Fruit fly (Drosophila melanogaster) whole organism, embryonic: ENCODE data around the gene CG34148.

Experiments used
- Antp ChIP-seq: fragments of 200-800 bp; sonication (Bioruptor generic); optimal IDR thresholded peaks from 3 replicates; lab custom pipeline; 2016; ENCODE audit warnings: missing biosample characterization, missing genetic modification characterization
- B-H1 ChIP-seq: fragments of 200-800 bp; sonication (Bioruptor generic); IDR thresholded peaks from 3 replicates; pipeline ENCODE4 v1.3.6; 2022; ENCODE audit warnings: missing biosample characterization, missing genetic modification characterization
- CG11560 ChIP-seq: fragments of 200-800 bp; sonication (Bioruptor generic); IDR thresholded peaks from 3 replicates; pipeline ENCODE4 v1.3.6; 2022; ENCODE audit warnings: missing biosample characterization, missing genetic modification characterization
- CG11723 ChIP-seq: fragments of 200-800 bp; sonication (Bioruptor generic); optimal IDR thresholded peaks from 2 replicates; lab custom pipeline; 2017; ENCODE audit warnings: missing biosample characterization, mild to moderate bottlenecking, missing genetic modification characterization
- CG1233 ChIP-seq: fragments of 200-800 bp; sonication (Bioruptor generic); optimal IDR thresholded peaks from 4 replicates; lab custom pipeline; 2018; ENCODE audit warnings: missing biosample characterization, mild to moderate bottlenecking, missing genetic modification characterization
- CG12769 ChIP-seq: fragments of 200-800 bp; sonication (Bioruptor generic); optimal IDR thresholded peaks from 2 replicates; lab custom pipeline; 2019; ENCODE audit warnings: missing biosample characterization, mild to moderate bottlenecking, missing genetic modification characterization, moderate library complexity
- CG15696 ChIP-seq: fragments of 200-800 bp; sonication (Bioruptor generic); optimal IDR thresholded peaks from 2 replicates; lab custom pipeline; 2019; ENCODE audit warnings: missing biosample characterization, mild to moderate bottlenecking, missing genetic modification characterization, moderate library complexity
- CG17568 ChIP-seq: fragments of 200-800 bp; sonication (Bioruptor generic); optimal IDR thresholded peaks from 2 replicates; lab custom pipeline; 2018; ENCODE audit warnings: missing biosample characterization, mild to moderate bottlenecking, missing genetic modification characterization, moderate library complexity
- CG2116 ChIP-seq: fragments of 200-800 bp; sonication (Bioruptor generic); optimal IDR thresholded peaks from 3 replicates; lab custom pipeline; 2018; ENCODE audit warnings: missing biosample characterization, mild to moderate bottlenecking, missing genetic modification characterization
- CG34422 ChIP-seq: fragments of 200-800 bp; sonication (Bioruptor generic); IDR thresholded peaks from 3 replicates; pipeline ENCODE4 v1.3.6; 2022; ENCODE audit warnings: missing biosample characterization, missing genetic modification characterization
- CG3995 ChIP-seq: fragments of 200-800 bp; sonication (Bioruptor generic); optimal IDR thresholded peaks from 3 replicates; lab custom pipeline; 2016; ENCODE audit warnings: missing biosample characterization, missing genetic modification characterization
- CG5245 ChIP-seq: fragments of 200-800 bp; sonication (Bioruptor generic); optimal IDR thresholded peaks from 3 replicates; lab custom pipeline; 2016; ENCODE audit warnings: missing biosample characterization, missing genetic modification characterization
- CG6654 ChIP-seq: fragments of 200-800 bp; sonication (Bioruptor generic); optimal IDR thresholded peaks from 2 replicates; lab custom pipeline; 2017; ENCODE audit warnings: missing biosample characterization, mild to moderate bottlenecking, missing genetic modification characterization
- CG6765 ChIP-seq: fragments of 200-800 bp; sonication (Bioruptor generic); optimal IDR thresholded peaks from 3 replicates; lab custom pipeline; 2017; ENCODE audit warnings: missing biosample characterization, mild to moderate bottlenecking, missing genetic modification characterization
- CG6854 ChIP-seq: fragments of 200-800 bp; sonication (Bioruptor generic); optimal IDR thresholded peaks from 3 replicates; lab custom pipeline; 2017; ENCODE audit warnings: missing biosample characterization, mild to moderate bottlenecking, missing genetic modification characterization
- CG7786 ChIP-seq: fragments of 200-800 bp; sonication (Bioruptor generic); optimal IDR thresholded peaks from 2 replicates; lab custom pipeline; 2016; ENCODE audit warnings: missing biosample characterization, missing genetic modification characterization
- CG8281 ChIP-seq: fragments of 200-800 bp; sonication (Bioruptor generic); optimal IDR thresholded peaks from 2 replicates; lab custom pipeline; 2018; ENCODE audit warnings: missing biosample characterization, mild to moderate bottlenecking, missing genetic modification characterization, moderate library complexity
- CG8924 ChIP-seq: fragments of 200-800 bp; optimal IDR thresholded peaks from 3 replicates; lab custom pipeline; 2019; ENCODE audit warnings: missing biosample characterization, mild to moderate bottlenecking, missing genetic modification characterization, moderate library complexity
- CG9437 ChIP-seq: fragments of 200-800 bp; sonication (Bioruptor generic); optimal IDR thresholded peaks from 2 replicates; lab custom pipeline; 2018; ENCODE audit warnings: missing biosample characterization, mild to moderate bottlenecking, missing genetic modification characterization
- CG9876 ChIP-seq: fragments of 200-800 bp; sonication (Bioruptor generic); optimal IDR thresholded peaks from 2 replicates; lab custom pipeline; 2016; ENCODE audit warnings: missing biosample characterization, missing genetic modification characterization
- CG9932 ChIP-seq: fragments of 200-800 bp; sonication (Bioruptor generic); IDR thresholded peaks from 2 replicates; pipeline ENCODE4 v1.3.6; 2022; ENCODE audit warnings: missing biosample characterization, missing genetic modification characterization
- CTCF ChIP-seq: fragments of 200-800 bp; sonication (Bioruptor generic); optimal IDR thresholded peaks from 2 replicates; lab custom pipeline; 2017; ENCODE audit warnings: missing biosample characterization, mild to moderate bottlenecking, missing genetic modification characterization, moderate library complexity
- Chrac-16 ChIP-seq: fragments of 200-800 bp; sonication (Bioruptor generic); optimal IDR thresholded peaks from 3 replicates; lab custom pipeline; 2016; ENCODE audit warnings: missing biosample characterization, missing genetic modification characterization
- D19B ChIP-seq: fragments of 200-800 bp; sonication (Bioruptor generic); optimal IDR thresholded peaks from 2 replicates; lab custom pipeline; 2017; ENCODE audit warnings: missing biosample characterization, mild to moderate bottlenecking, missing genetic modification characterization
- E2f2 ChIP-seq: fragments of 200-800 bp; sonication (Bioruptor generic); IDR thresholded peaks from 2 replicates; pipeline ENCODE4 v1.3.6; 2022; ENCODE audit warnings: missing biosample characterization, missing genetic modification characterization
- Ets65A ChIP-seq: fragments of 200-800 bp; sonication (Bioruptor generic); peaks from one replicate; lab custom pipeline; 2016; ENCODE audit warnings: missing biosample characterization, missing genetic modification characterization
- Fer1 ChIP-seq: fragments of 200-800 bp; sonication (Bioruptor generic); optimal IDR thresholded peaks from 2 replicates; lab custom pipeline; 2017; ENCODE audit warnings: missing biosample characterization, mild to moderate bottlenecking, missing genetic modification characterization
- Hr3 ChIP-seq: fragments of 200-800 bp; sonication (Bioruptor generic); optimal IDR thresholded peaks from 3 replicates; lab custom pipeline; 2016; ENCODE audit warnings: missing biosample characterization, missing genetic modification characterization
- Lpt ChIP-seq: fragments of >200 bp; optimal IDR thresholded peaks from 2 replicates; lab custom pipeline; 2018; ENCODE audit warnings: missing biosample characterization, missing genetic modification characterization
- NC2α ChIP-seq: fragments of 200-800 bp; sonication (Bioruptor generic); optimal IDR thresholded peaks from 2 replicates; lab custom pipeline; 2016; ENCODE audit warnings: missing biosample characterization, missing genetic modification characterization
- Sox100B ChIP-seq: fragments of 200-800 bp; sonication (Bioruptor generic); optimal IDR thresholded peaks from 3 replicates; lab custom pipeline; 2018; ENCODE audit warnings: missing biosample characterization, mild to moderate bottlenecking, missing genetic modification characterization
- TFAM ChIP-seq: fragments of 200-800 bp; sonication (Bioruptor generic); optimal IDR thresholded peaks from 2 replicates; lab custom pipeline; 2017; ENCODE audit warnings: missing biosample characterization, missing genetic modification characterization, inconsistent platforms
- YL-1 ChIP-seq: fragments of 200-800 bp; sonication (Bioruptor generic); optimal IDR thresholded peaks from 3 replicates; lab custom pipeline; 2017; ENCODE audit warnings: missing biosample characterization, mild to moderate bottlenecking, missing genetic modification characterization
- bab2 ChIP-seq: fragments of 200-800 bp; sonication (Bioruptor generic); optimal IDR thresholded peaks from 2 replicates; lab custom pipeline; 2016; ENCODE audit warnings: missing biosample characterization, missing genetic modification characterization
- cg ChIP-seq: fragments of 200-800 bp; sonication (Bioruptor generic); optimal IDR thresholded peaks from 3 replicates; lab custom pipeline; 2019; ENCODE audit warnings: missing biosample characterization, mild to moderate bottlenecking, missing genetic modification characterization, moderate library complexity
- chm ChIP-seq: fragments of 200-800 bp; sonication (Bioruptor generic); IDR thresholded peaks from 2 replicates; pipeline ENCODE4 v1.3.6; 2022; ENCODE audit warnings: missing biosample characterization, missing genetic modification characterization
- h ChIP-seq: fragments of >200 bp; optimal IDR thresholded peaks from 2 replicates; lab custom pipeline; 2017
- her ChIP-seq: fragments of 200-800 bp; sonication (Bioruptor generic); optimal IDR thresholded peaks from 2 replicates; lab custom pipeline; 2016; ENCODE audit warnings: missing biosample characterization, missing genetic modification characterization
- hkb ChIP-seq, 2 experiments: fragments of 200-800 bp in 1 of 2; fragments of >200 bp in 1 of 2; sonication (Bioruptor generic) in 1 of 2; IDR thresholded peaks in 1 of 2; optimal IDR thresholded peaks in 1 of 2; 2 replicates each; pipeline versions ENCODE4 v1.3.6 to Lab custom; 2017 to 2022; ENCODE audit warnings: missing biosample characterization in 1 of 2, missing genetic modification characterization in 1 of 2
- lola ChIP-seq, 3 experiments: fragments of >200 bp in 2 of 3; fragments of 200-800 bp in 1 of 3; sonication (Bioruptor generic) in 1 of 3; optimal IDR thresholded peaks; 2 replicates each; lab custom pipeline; 2017 to 2019; ENCODE audit warnings: missing biosample characterization in 3 of 3, missing genetic modification characterization in 3 of 3, mild to moderate bottlenecking in 1 of 3, moderate library complexity in 1 of 3
- odd ChIP-seq: fragments of 200-800 bp; sonication (Bioruptor generic); optimal IDR thresholded peaks from 2 replicates; lab custom pipeline; 2017; ENCODE audit warnings: missing biosample characterization, mild to moderate bottlenecking, missing genetic modification characterization
- org-1 ChIP-seq: fragments of 200-800 bp; sonication (Bioruptor generic); optimal IDR thresholded peaks from 2 replicates; lab custom pipeline; 2017; ENCODE audit warnings: missing biosample characterization, missing genetic modification characterization
- psq ChIP-seq: fragments of 200-800 bp; sonication (Bioruptor generic); optimal IDR thresholded peaks from 2 replicates; lab custom pipeline; 2017; ENCODE audit warnings: missing biosample characterization, missing genetic modification characterization
- run ChIP-seq: fragments of 200-800 bp; sonication (Bioruptor generic); optimal IDR thresholded peaks from 3 replicates; lab custom pipeline; 2018; ENCODE audit warnings: missing biosample characterization, mild to moderate bottlenecking, missing genetic modification characterization
- sim ChIP-seq: fragments of 200-800 bp; sonication (Bioruptor generic); IDR thresholded peaks from 2 replicates; pipeline ENCODE4 v1.3.6; 2022; ENCODE audit warnings: missing biosample characterization, missing genetic modification characterization
- slou ChIP-seq: fragments of 200-800 bp; sonication (Bioruptor generic); optimal IDR thresholded peaks from 3 replicates; lab custom pipeline; 2016; ENCODE audit warnings: missing biosample characterization, missing genetic modification characterization
- sna ChIP-seq: fragments of 200-800 bp; sonication (Bioruptor generic); IDR thresholded peaks from 2 replicates; pipeline ENCODE4 v1.3.6; 2022; ENCODE audit warnings: missing biosample characterization, missing genetic modification characterization; ENCODE audit not compliant: partially characterized antibody
- sug ChIP-seq: fragments of 200-800 bp; optimal IDR thresholded peaks from 2 replicates; lab custom pipeline; 2019; ENCODE audit warnings: missing biosample characterization, mild to moderate bottlenecking, missing genetic modification characterization, moderate library complexity
- tup ChIP-seq: fragments of 200-800 bp; sonication (Bioruptor generic); optimal IDR thresholded peaks from 2 replicates; lab custom pipeline; 2016; ENCODE audit warnings: missing biosample characterization, mild to moderate bottlenecking, missing genetic modification characterization, moderate library complexity
- unpg ChIP-seq: fragments of 200-800 bp; sonication (Bioruptor generic); optimal IDR thresholded peaks from 3 replicates; lab custom pipeline; 2018; ENCODE audit warnings: missing biosample characterization, mild to moderate bottlenecking, missing genetic modification characterization, moderate library complexity
- wdn ChIP-seq: fragments of 200-800 bp; sonication (Bioruptor generic); IDR thresholded peaks from 2 replicates; pipeline ENCODE4 v1.3.6; 2022; ENCODE audit warnings: missing biosample characterization, missing genetic modification characterization

The CG34148 gene

dm6 chr3R:21862137-21862850 lies 16.2 kb downstream of the CG34148 start (continued):
- peak; percentile 72 for TF ChIP-seq Chrac-16 (GFP tag; lab: Kevin White, UChicago)
- TF ChIP-seq E2f2 (GFP tag; lab: Robert Waterston, UW): peak; percentile 48; the same call in 1 of the 2 replicates
- no peak for TF ChIP-seq psq (GFP tag; lab: Kevin White, UChicago)
- TF ChIP-seq odd (GFP tag; lab: Kevin White, UChicago): peak; percentile 68
- TF ChIP-seq NC2α (GFP tag; lab: Kevin White, UChicago): no peak
- no peak for TF ChIP-seq cg (GFP tag; lab: Kevin White, UChicago)
- no peak for TF ChIP-seq CG8281
- TF ChIP-seq D19B (GFP tag; lab: Kevin White, UChicago): no peak
- no peak for TF ChIP-seq h
- no peak for TF ChIP-seq CG11560 (tag; lab: Robert Waterston, UW)
- TF ChIP-seq wdn (GFP tag; lab: Robert Waterston, UW): no peak
- TF ChIP-seq CG3995: no peak
- peak; percentile 95 for TF ChIP-seq unpg (GFP tag; lab: Kevin White, UChicago)
- peak; percentile 41 for TF ChIP-seq CG2116
- no peak; the same call in 1 of the 2 replicates for TF ChIP-seq chm (GFP tag; lab: Robert Waterston, UW)
- peak; percentile 74 for TF ChIP-seq CG34422
- TF ChIP-seq run (tag; lab: Kevin White, UChicago): peak; percentile 83
- peak; percentile 84 for TF ChIP-seq CG8924
- no peak for TF ChIP-seq sna (GFP tag; lab: Robert Waterston, UW)
- TF ChIP-seq bab2: peak; percentile 43
- peak; percentile 73 for TF ChIP-seq Sox100B
- peak; percentile 19 for TF ChIP-seq CTCF
- TF ChIP-seq lola (GFP tag; optimal IDR thresholded peaks at IDR 0.05; lab: Kevin White, UChicago): peak in 1 of 3 experiments; percentile 91
- peak; percentile 46 for TF ChIP-seq CG1233 (GFP tag; lab: Kevin White, UChicago)
- peak; percentile 79 for TF ChIP-seq CG11723 (GFP tag; lab: Kevin White, UChicago)
- TF ChIP-seq her (GFP tag; lab: Kevin White, UChicago): peak; percentile 41
- peak; percentile 63 for TF ChIP-seq Antp (GFP tag; lab: Kevin White, UChicago)
- peak; percentile 65 for TF ChIP-seq CG12769 (tag; lab: Kevin White, UChicago)
- TF ChIP-seq hkb (optimal IDR thresholded peaks at IDR 0.05; lab: Kevin White, UChicago): no peak
- peak; percentile 86 for TF ChIP-seq hkb (GFP tag; IDR thresholded peaks at IDR 0.05; lab: Robert Waterston, UW)
- peak; percentile 31 for TF ChIP-seq Fer1 (GFP tag; lab: Kevin White, UChicago)
- TF ChIP-seq Ets65A (GFP tag; lab: Kevin White, UChicago): peak; percentile 86
- no peak for TF ChIP-seq B-H1 (GFP tag; lab: Robert Waterston, UW)
- no peak for TF ChIP-seq Lpt (GFP tag; lab: Kevin White, UChicago)
- TF ChIP-seq sug (tag; lab: Kevin White, UChicago): no peak
- no peak for TF ChIP-seq CG7786 (GFP tag; lab: Kevin White, UChicago)
- peak; percentile 59; the same call in 1 of the 2 replicates for TF ChIP-seq sim
- no peak for TF ChIP-seq CG6765 (GFP tag; lab: Kevin White, UChicago)
- TF ChIP-seq CG6854: no peak
- TF ChIP-seq YL-1 (GFP tag; lab: Kevin White, UChicago): peak; percentile 46
- TF ChIP-seq CG6654 (GFP tag; lab: Kevin White, UChicago): peak; percentile 8
- TF ChIP-seq org-1: peak; percentile 87
- no peak for TF ChIP-seq CG15696
- no peak for TF ChIP-seq slou (GFP tag; lab: Kevin White, UChicago)
- peak; percentile 11 for TF ChIP-seq TFAM (GFP tag; lab: Kevin White, UChicago)
- no peak for TF ChIP-seq CG9876 (GFP tag; lab: Kevin White, UChicago)
- peak; percentile 47 for TF ChIP-seq tup (GFP tag; lab: Kevin White, UChicago)
- TF ChIP-seq CG5245 (GFP tag; lab: Kevin White, UChicago): peak; percentile 61
- no peak for TF ChIP-seq CG9932 (GFP tag; lab: Robert Waterston, UW)
- TF ChIP-seq Hr3 (GFP tag; lab: Kevin White, UChicago): peak; percentile 77
- TF ChIP-seq CG17568 (GFP tag; lab: Kevin White, UChicago): peak; percentile 56
- peak; percentile 64 for TF ChIP-seq CG9437
